Worm (Caenorhabditis elegans) whole organism, L2 larva: ENCODE data around the gene F02D10.3.
A peak's percentile ranks its signal among the peaks of the same experiment; 100 is the strongest.

ENCODE experiments used
- Y55F3AM.14 ChIP-seq: fragments of 200-800 bp; sonication (Bioruptor generic); optimal IDR thresholded peaks from 2 replicates; lab custom pipeline; 2018; ENCODE audit warnings: mild to moderate bottlenecking, missing genetic modification characterization, missing compliant biosample characterization
- ZK546.5 ChIP-seq: sonication (generic microtip); optimal IDR thresholded peaks from 2 replicates; lab custom pipeline; 2017; ENCODE audit warnings: missing biosample characterization, missing genetic modification characterization
- crh-2 ChIP-seq: sonication (generic microtip); optimal IDR thresholded peaks from 2 replicates; lab custom pipeline; 2017; ENCODE audit warnings: missing biosample characterization, missing genetic modification characterization
- egl-27 ChIP-seq: sonication (generic microtip); optimal IDR thresholded peaks from 3 replicates; lab custom pipeline; 2017; ENCODE audit warnings: missing biosample characterization, missing genetic modification reagents, missing genetic modification characterization
- fos-1 ChIP-seq: fragments of 150-350 bp; optimal IDR thresholded peaks from 2 replicates; lab custom pipeline; 2014; ENCODE audit warnings: missing biosample characterization, missing genetic modification characterization
- nhr-11 ChIP-seq: fragments of 150-350 bp; optimal IDR thresholded peaks from 2 replicates; lab custom pipeline; 2014; ENCODE audit warnings: missing biosample characterization, missing genetic modification characterization
- nhr-77 ChIP-seq: fragments of 150-350 bp; optimal IDR thresholded peaks from 2 replicates; lab custom pipeline; 2014; ENCODE audit warnings: missing biosample characterization, missing genetic modification characterization
- unc-62 ChIP-seq: fragments of 150-350 bp; optimal IDR thresholded peaks from 2 replicates; lab custom pipeline; 2014; ENCODE audit warnings: missing biosample characterization, missing genetic modification reagents, missing genetic modification characterization
- ztf-1 ChIP-seq: fragments of 200-800 bp; sonication (Bioruptor generic); conservative IDR thresholded peaks from 2 replicates; pipeline ENCODE4 v1.3.6; 2022; ENCODE audit warnings: missing genetic modification characterization, missing compliant biosample characterization
- ztf-11 ChIP-seq: sonication (generic microtip); optimal IDR thresholded peaks from 2 replicates; lab custom pipeline; 2017; ENCODE audit warnings: missing biosample characterization, missing genetic modification characterization

DNA sequence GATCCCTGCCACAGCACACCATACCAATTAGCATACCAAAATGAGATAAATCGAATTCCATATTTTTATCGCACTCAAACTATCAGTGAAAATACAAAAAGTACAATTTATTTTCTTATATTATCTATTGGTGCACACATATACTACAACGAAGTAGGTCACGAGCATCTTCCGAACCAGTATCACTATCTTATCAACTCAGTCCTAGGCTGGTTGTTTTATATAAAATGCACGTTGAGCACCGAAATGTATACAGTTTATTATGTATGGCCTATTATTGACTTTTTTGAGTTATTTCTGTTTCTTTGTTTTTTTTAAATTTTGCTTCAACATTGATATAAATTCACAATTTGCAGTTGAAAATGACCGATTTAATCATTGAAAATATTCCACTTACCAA lies 46.7 kb downstream of the F02D10.3 start, which contains the start of gene C29F7.2:
- TF ChIP-seq nhr-11 (tag; lab: Kevin White, UChicago): no peak
- peak; percentile 38 for TF ChIP-seq crh-2 (tag; lab: Kevin White, UChicago)
- no peak for TF ChIP-seq Y55F3AM.14
- peak; percentile 32 for TF ChIP-seq fos-1 (tag; lab: Kevin White, UChicago)
- TF ChIP-seq unc-62 (GFP tag; lab: Kevin White, UChicago): no peak
- TF ChIP-seq ztf-11 (tag; lab: Kevin White, UChicago): no peak
- no peak for TF ChIP-seq ZK546.5 (tag; lab: Kevin White, UChicago)
- no peak for TF ChIP-seq egl-27 (tag; lab: Kevin White, UChicago)
- TF ChIP-seq ztf-1 (GFP tag; lab: Robert Waterston, UW): no peak
- TF ChIP-seq nhr-77 (tag; lab: Kevin White, UChicago): no peak
